Fruit fly (Drosophila melanogaster) whole organism, embryonic: Measurements from ENCODE around the gene CG14840.
A peak's percentile ranks its signal among the peaks of the same experiment; 100 is the strongest.

Experiments
- Adf1 ChIP-seq: fragments of 200-800 bp; sonication (Bioruptor generic); IDR thresholded peaks from 2 replicates; pipeline ENCODE4 v1.3.6; 2022; ENCODE audit warnings: missing biosample characterization, missing genetic modification characterization
- B-H1 ChIP-seq: fragments of 200-800 bp; sonication (Bioruptor generic); IDR thresholded peaks from 3 replicates; pipeline ENCODE4 v1.3.6; 2022; ENCODE audit warnings: missing biosample characterization, missing genetic modification characterization
- BEAF-32 ChIP-seq: fragments of 200-800 bp; sonication (Bioruptor generic); optimal IDR thresholded peaks from 3 replicates; lab custom pipeline; 2017; ENCODE audit warnings: missing biosample characterization, missing genetic modification characterization, mild to moderate bottlenecking, moderate library complexity, missing genetic modification reagents
- CG10267 ChIP-seq: fragments of 200-800 bp; sonication (Bioruptor generic); optimal IDR thresholded peaks from 2 replicates; lab custom pipeline; 2018; ENCODE audit warnings: missing biosample characterization, mild to moderate bottlenecking, missing genetic modification characterization, moderate library complexity
- CG10431 ChIP-seq: fragments of 200-800 bp; sonication (Bioruptor generic); optimal IDR thresholded peaks from 3 replicates; lab custom pipeline; 2018; ENCODE audit warnings: missing biosample characterization, mild to moderate bottlenecking, missing genetic modification characterization
- CG10543 ChIP-seq: fragments of 200-800 bp; sonication (Bioruptor generic); optimal IDR thresholded peaks from 3 replicates; lab custom pipeline; 2017; ENCODE audit warnings: missing biosample characterization, mild to moderate bottlenecking, missing genetic modification characterization, moderate library complexity
- CG12071 ChIP-seq: fragments of 200-800 bp; sonication (Bioruptor generic); optimal IDR thresholded peaks from 3 replicates; lab custom pipeline; 2018; ENCODE audit warnings: missing biosample characterization, mild to moderate bottlenecking, missing genetic modification characterization
- CG13296 ChIP-seq: fragments of 200-800 bp; sonication (Bioruptor generic); optimal IDR thresholded peaks from 3 replicates; lab custom pipeline; 2018; ENCODE audit warnings: missing biosample characterization, mild to moderate bottlenecking, missing genetic modification characterization
- CG14441 ChIP-seq: fragments of 200-800 bp; sonication (Bioruptor generic); IDR thresholded peaks from 2 replicates; pipeline ENCODE4 v1.3.6; 2022; ENCODE audit warnings: missing biosample characterization, missing genetic modification characterization
- CG1602 ChIP-seq: fragments of 200-800 bp; sonication (Bioruptor generic); optimal IDR thresholded peaks from 3 replicates; lab custom pipeline; 2016; ENCODE audit warnings: missing biosample characterization, missing genetic modification characterization
- CG18599 ChIP-seq: fragments of 200-800 bp; sonication (Bioruptor generic); optimal IDR thresholded peaks from 3 replicates; lab custom pipeline; 2017; ENCODE audit warnings: missing biosample characterization, missing genetic modification characterization, mild to moderate bottlenecking, moderate library complexity, missing genetic modification reagents
- CG2199 ChIP-seq: fragments of 200-800 bp; sonication (Bioruptor generic); IDR thresholded peaks from 3 replicates; pipeline ENCODE4 v1.3.6; 2022; ENCODE audit warnings: missing biosample characterization, missing genetic modification characterization
- CG32772 ChIP-seq: fragments of 200-800 bp; sonication (Bioruptor generic); IDR thresholded peaks from 2 replicates; pipeline ENCODE4 v1.3.6; 2022; ENCODE audit warnings: missing biosample characterization, missing genetic modification characterization
- CG33213 ChIP-seq: fragments of 200-800 bp; sonication (Bioruptor generic); optimal IDR thresholded peaks from 3 replicates; lab custom pipeline; 2016; ENCODE audit warnings: missing biosample characterization, missing genetic modification characterization
- CG3838 ChIP-seq: fragments of 200-800 bp; sonication (Bioruptor generic); optimal IDR thresholded peaks from 3 replicates; lab custom pipeline; 2016; ENCODE audit warnings: missing biosample characterization, missing genetic modification characterization
- CG6683 ChIP-seq: fragments of 200-800 bp; sonication (Bioruptor generic); optimal IDR thresholded peaks from 2 replicates; lab custom pipeline; 2017; ENCODE audit warnings: missing biosample characterization, mild to moderate bottlenecking, missing genetic modification characterization, missing genetic modification reagents
- CG6791 ChIP-seq: fragments of 200-800 bp; sonication (Bioruptor generic); IDR thresholded peaks from 3 replicates; pipeline ENCODE4 v1.3.6; 2022; ENCODE audit warnings: missing biosample characterization, missing genetic modification characterization; ENCODE audit not compliant: partially characterized antibody
- CG7786 ChIP-seq: fragments of 200-800 bp; sonication (Bioruptor generic); optimal IDR thresholded peaks from 2 replicates; lab custom pipeline; 2016; ENCODE audit warnings: missing biosample characterization, missing genetic modification characterization
- CG7928 ChIP-seq: fragments of 200-800 bp; sonication (Bioruptor generic); optimal IDR thresholded peaks from 2 replicates; lab custom pipeline; 2017; ENCODE audit warnings: missing biosample characterization, mild to moderate bottlenecking, missing genetic modification characterization
- CG7987 ChIP-seq: fragments of 200-800 bp; sonication (Bioruptor generic); optimal IDR thresholded peaks from 2 replicates; lab custom pipeline; 2018; ENCODE audit warnings: missing biosample characterization, mild to moderate bottlenecking, missing genetic modification characterization, moderate library complexity
- CG8281 ChIP-seq: fragments of 200-800 bp; sonication (Bioruptor generic); optimal IDR thresholded peaks from 2 replicates; lab custom pipeline; 2018; ENCODE audit warnings: missing biosample characterization, mild to moderate bottlenecking, missing genetic modification characterization, moderate library complexity
- CG9727 ChIP-seq: fragments of 200-800 bp; sonication (Bioruptor generic); optimal IDR thresholded peaks from 3 replicates; lab custom pipeline; 2017; ENCODE audit warnings: missing biosample characterization, mild to moderate bottlenecking, missing genetic modification characterization
- CG9876 ChIP-seq: fragments of 200-800 bp; sonication (Bioruptor generic); optimal IDR thresholded peaks from 2 replicates; lab custom pipeline; 2016; ENCODE audit warnings: missing biosample characterization, missing genetic modification characterization
- CHES-1-like ChIP-seq: fragments of 200-800 bp; sonication (Bioruptor generic); optimal IDR thresholded peaks from 2 replicates; lab custom pipeline; 2016; ENCODE audit warnings: missing biosample characterization, missing genetic modification characterization
- HLH4C ChIP-seq: fragments of 200-800 bp; sonication (Bioruptor generic); IDR thresholded peaks from 3 replicates; pipeline ENCODE4 v1.3.6; 2022; ENCODE audit warnings: missing biosample characterization, missing genetic modification characterization; ENCODE audit not compliant: partially characterized antibody
- HmgZ ChIP-seq: fragments of 200-800 bp; sonication (Bioruptor generic); optimal IDR thresholded peaks from 2 replicates; lab custom pipeline; 2018; ENCODE audit warnings: missing biosample characterization, mild to moderate bottlenecking, missing genetic modification characterization
- Jarid2 ChIP-seq: fragments of 200-800 bp; sonication (Bioruptor generic); optimal IDR thresholded peaks from 3 replicates; lab custom pipeline; 2017; ENCODE audit warnings: mild to moderate bottlenecking, missing biosample characterization, missing genetic modification reagents, missing genetic modification characterization
- Lim3 ChIP-seq: fragments of 200-800 bp; sonication (Bioruptor generic); IDR thresholded peaks from 2 replicates; pipeline ENCODE4 v1.3.6; 2022; ENCODE audit warnings: missing biosample characterization, missing genetic modification characterization
- Oaz ChIP-seq: fragments of 200-800 bp; sonication (Bioruptor generic); IDR thresholded peaks from 2 replicates; pipeline ENCODE4 v1.3.6; 2022; ENCODE audit warnings: missing biosample characterization, missing genetic modification characterization
- Oli ChIP-seq: fragments of 200-800 bp; sonication (Bioruptor generic); optimal IDR thresholded peaks from 2 replicates; lab custom pipeline; 2018; ENCODE audit warnings: missing biosample characterization, mild to moderate bottlenecking, missing genetic modification characterization, moderate library complexity
- Ravus ChIP-seq: fragments of 200-800 bp; sonication (Bioruptor generic); IDR thresholded peaks from 2 replicates; pipeline ENCODE4 v1.3.6; 2022; ENCODE audit warnings: missing biosample characterization, missing genetic modification characterization
- Rfx ChIP-seq: fragments of 200-800 bp; sonication (Bioruptor generic); IDR thresholded peaks from 2 replicates; pipeline ENCODE4 v1.3.6; 2022; ENCODE audit warnings: missing biosample characterization, missing genetic modification characterization
- Scr ChIP-seq: fragments of 200-800 bp; sonication (Bioruptor generic); IDR thresholded peaks from 2 replicates; pipeline ENCODE4 v1.3.6; 2022; ENCODE audit warnings: missing biosample characterization, missing genetic modification characterization; ENCODE audit not compliant: partially characterized antibody
- Stat92E ChIP-seq, 3 experiments: fragments of >200 bp in 2 of 3; fragments of 200-800 bp in 1 of 3; sonication (Bioruptor generic) in 1 of 3; optimal IDR thresholded peaks; 2 replicates each; lab custom pipeline; 2017 to 2019; ENCODE audit warnings: missing biosample characterization in 3 of 3, missing genetic modification characterization in 3 of 3, mild to moderate bottlenecking in 1 of 3, moderate library complexity in 1 of 3
- ase ChIP-seq: fragments of 200-800 bp; sonication (Bioruptor generic); IDR thresholded peaks from 3 replicates; pipeline ENCODE4 v1.3.6; 2022; ENCODE audit warnings: missing biosample characterization, missing genetic modification characterization
- ash1 ChIP-seq: fragments of 200-800 bp; sonication (Bioruptor generic); optimal IDR thresholded peaks from 2 replicates; lab custom pipeline; 2018; ENCODE audit warnings: missing biosample characterization, mild to moderate bottlenecking, missing genetic modification characterization
- bowl ChIP-seq: fragments of 200-800 bp; sonication (Bioruptor generic); IDR thresholded peaks from 2 replicates; pipeline ENCODE4 v1.3.6; 2022; ENCODE audit warnings: missing biosample characterization, missing genetic modification characterization
- bsh ChIP-seq, 2 experiments: fragments of 200-800 bp; sonication (Bioruptor generic); optimal IDR thresholded peaks; 2 replicates each; lab custom pipeline; 2017 to 2018; ENCODE audit warnings: mild to moderate bottlenecking in 2 of 2, missing biosample characterization in 2 of 2, missing genetic modification characterization in 2 of 2, moderate library complexity in 1 of 2
- disco-r ChIP-seq: fragments of 200-800 bp; sonication (Bioruptor generic); optimal IDR thresholded peaks from 2 replicates; lab custom pipeline; 2016; ENCODE audit warnings: missing biosample characterization, missing genetic modification characterization
- dmrt99B ChIP-seq: fragments of 200-800 bp; sonication (Bioruptor generic); optimal IDR thresholded peaks from 2 replicates; lab custom pipeline; 2018; ENCODE audit warnings: missing biosample characterization, mild to moderate bottlenecking, missing genetic modification characterization, moderate library complexity
- dysf ChIP-seq: fragments of 200-800 bp; sonication (Bioruptor generic); IDR thresholded peaks from 3 replicates; pipeline ENCODE4 v1.3.6; 2022; ENCODE audit warnings: missing biosample characterization, missing genetic modification characterization
- grau ChIP-seq: fragments of 200-800 bp; optimal IDR thresholded peaks from 3 replicates; lab custom pipeline; 2019; ENCODE audit warnings: missing biosample characterization, mild to moderate bottlenecking, missing genetic modification characterization, moderate library complexity
- gro ChIP-seq: fragments of 200-800 bp; sonication (Bioruptor generic); optimal IDR thresholded peaks from 2 replicates; lab custom pipeline; 2016; ENCODE audit warnings: missing biosample characterization, missing genetic modification characterization
- kah ChIP-seq: fragments of 200-800 bp; sonication (Bioruptor generic); optimal IDR thresholded peaks from 2 replicates; lab custom pipeline; 2018; ENCODE audit warnings: missing biosample characterization, mild to moderate bottlenecking, missing genetic modification characterization
- luna ChIP-seq: fragments of 200-800 bp; sonication (Bioruptor generic); optimal IDR thresholded peaks from 2 replicates; lab custom pipeline; 2016; ENCODE audit warnings: missing biosample characterization, missing genetic modification characterization
- p53 ChIP-seq: fragments of 200-800 bp; sonication (Bioruptor generic); optimal IDR thresholded peaks from 2 replicates; lab custom pipeline; 2016; ENCODE audit warnings: missing biosample characterization, missing genetic modification characterization
- pros ChIP-seq: fragments of 200-800 bp; sonication (Bioruptor generic); optimal IDR thresholded peaks from 3 replicates; lab custom pipeline; 2019; ENCODE audit warnings: missing biosample characterization, mild to moderate bottlenecking, missing genetic modification characterization, moderate library complexity
- slp2 ChIP-seq: fragments of 200-800 bp; sonication (Bioruptor generic); optimal IDR thresholded peaks from 2 replicates; lab custom pipeline; 2016; ENCODE audit warnings: missing biosample characterization, missing genetic modification characterization
- ssp ChIP-seq: fragments of 200-800 bp; sonication (Bioruptor generic); IDR thresholded peaks from 2 replicates; pipeline ENCODE4 v1.3.6; 2022; ENCODE audit warnings: missing biosample characterization, missing genetic modification characterization
- tgo ChIP-seq: fragments of 200-800 bp; sonication (Bioruptor generic); IDR thresholded peaks from 3 replicates; pipeline ENCODE4 v1.3.6; 2022; ENCODE audit warnings: missing biosample characterization, missing genetic modification characterization
- zfh2 ChIP-seq: fragments of 200-800 bp; sonication (Bioruptor generic); optimal IDR thresholded peaks from 2 replicates; lab custom pipeline; 2016; ENCODE audit warnings: missing biosample characterization, missing genetic modification characterization

CG14840 gene

dm6 chr3R:14308801-14309217 lies 47.8 kb upstream of the CG14840 start, which contains the start of gene Polr2I (continued):
- TF ChIP-seq bsh (GFP tag; optimal IDR thresholded peaks at IDR 0.05; lab: Kevin White, UChicago) (no peak), CHES-1-like (GFP tag; lab: Kevin White, UChicago) (no peak), ssp (GFP tag; lab: Robert Waterston, UW) (peak; percentile 25; the same call in 1 of the 2 replicates), CG9727 (peak; percentile 53), gro (GFP tag; lab: Kevin White, UChicago) (no peak), CG8281 (tag; lab: Kevin White, UChicago) (no peak), dysf (GFP tag; lab: Robert Waterston, UW) (peak; percentile 21; the same call in 1 of the 3 replicates), HLH4C (no peak), luna (no peak), CG12071 (no peak), CG6683 (GFP tag; lab: Kevin White, UChicago) (no peak), Oaz (no peak), tgo (GFP tag; lab: Robert Waterston, UW) (peak; percentile 37; the same call in 2 of the 3 replicates), Stat92E (GFP tag; optimal IDR thresholded peaks at IDR 0.05; lab: Kevin White, UChicago) (no peak), CG7987 (GFP tag; lab: Kevin White, UChicago) (no peak), CG9876 (GFP tag; lab: Kevin White, UChicago) (no peak), grau (tag; lab: Kevin White, UChicago) (peak; percentile 55), CG6791 (no peak), pros (GFP tag; lab: Kevin White, UChicago) (no peak), HmgZ (tag; lab: Kevin White, UChicago) (no peak), bowl (no peak), BEAF-32 (peak; percentile 30), CG32772 (GFP tag; lab: Robert Waterston, UW) (no peak), CG33213 (GFP tag; lab: Kevin White, UChicago) (no peak), CG3838 (GFP tag; lab: Kevin White, UChicago) (no peak), Rfx (GFP tag; lab: Robert Waterston, UW) (peak; percentile 33; the same call in 1 of the 2 replicates), CG13296 (no peak), ase (no peak), slp2 (GFP tag; lab: Kevin White, UChicago) (no peak), zfh2 (GFP tag; lab: Kevin White, UChicago) (no peak), CG14441 (GFP tag; lab: Robert Waterston, UW) (no peak), CG10267 (tag; lab: Kevin White, UChicago) (peak; percentile 23), disco-r (GFP tag; lab: Kevin White, UChicago) (no peak), ash1 (GFP tag; lab: Kevin White, UChicago) (no peak), CG18599 (no peak), Adf1 (no peak; the same call in 1 of the 2 replicates), CG7928 (no peak), kah (no peak), p53 (GFP tag; lab: Kevin White, UChicago) (no peak), dmrt99B (tag; lab: Kevin White, UChicago) (no peak), CG10431 (GFP tag; lab: Kevin White, UChicago) (peak; percentile 21), Ravus (no peak), Jarid2 (GFP tag; lab: Kevin White, UChicago) (no peak), CG7786 (GFP tag; lab: Kevin White, UChicago) (no peak), Lim3 (GFP tag; lab: Robert Waterston, UW) (no peak), Oli (tag; lab: Kevin White, UChicago) (peak; percentile 22), CG1602 (GFP tag; lab: Kevin White, UChicago) (peak; percentile 32), B-H1 (GFP tag; lab: Robert Waterston, UW) (no peak), CG2199 (GFP tag; lab: Robert Waterston, UW) (no peak), CG10543 (GFP tag; lab: Kevin White, UChicago) (no peak), Scr (GFP tag; lab: Robert Waterston, UW) (no peak)
